Fruit fly (Drosophila melanogaster) whole organism, embryonic: ENCODE results near the gene CG7484.

Experiments used
- CG10321 ChIP-seq: fragments of 200-800 bp; sonication (Bioruptor generic); IDR thresholded peaks from 2 replicates; pipeline ENCODE4 v1.3.6; 2022; ENCODE audit warnings: missing biosample characterization, missing genetic modification characterization
- CG10654 ChIP-seq: fragments of 200-800 bp; sonication (Bioruptor generic); optimal IDR thresholded peaks from 2 replicates; lab custom pipeline; 2016; ENCODE audit warnings: missing biosample characterization, missing genetic modification characterization
- CG1647 ChIP-seq: fragments of 200-800 bp; sonication (Bioruptor generic); optimal IDR thresholded peaks from 3 replicates; lab custom pipeline; 2016; ENCODE audit warnings: missing biosample characterization, missing genetic modification characterization
- CG8388 ChIP-seq: fragments of 200-800 bp; sonication (Bioruptor generic); optimal IDR thresholded peaks from 2 replicates; lab custom pipeline; 2019; ENCODE audit warnings: missing biosample characterization, mild to moderate bottlenecking, missing genetic modification characterization, moderate library complexity
- CG8478 ChIP-seq: fragments of >200 bp; optimal IDR thresholded peaks from 2 replicates; lab custom pipeline; 2018
- Gsc ChIP-seq: fragments of 200-800 bp; sonication (Bioruptor generic); IDR thresholded peaks from 2 replicates; pipeline ENCODE4 v1.3.6; 2022; ENCODE audit warnings: missing biosample characterization, missing genetic modification characterization
- Nf-YB ChIP-seq: fragments of 200-800 bp; sonication (Bioruptor generic); optimal IDR thresholded peaks from 3 replicates; lab custom pipeline; 2019; ENCODE audit warnings: missing biosample characterization, mild to moderate bottlenecking, missing genetic modification characterization, moderate library complexity
- Optix ChIP-seq: fragments of 200-800 bp; sonication (Bioruptor generic); IDR thresholded peaks from 3 replicates; pipeline ENCODE4 v1.3.6; 2022; ENCODE audit warnings: missing biosample characterization, missing genetic modification characterization
- YL-1 ChIP-seq: fragments of 200-800 bp; sonication (Bioruptor generic); optimal IDR thresholded peaks from 3 replicates; lab custom pipeline; 2017; ENCODE audit warnings: missing biosample characterization, mild to moderate bottlenecking, missing genetic modification characterization
- cas ChIP-seq: fragments of 200-800 bp; sonication (Bioruptor generic); IDR thresholded peaks from 2 replicates; pipeline ENCODE4 v1.3.6; 2022; ENCODE audit warnings: missing biosample characterization, missing genetic modification characterization
- ham ChIP-seq: fragments of 200-800 bp; sonication (Bioruptor generic); IDR thresholded peaks from 2 replicates; pipeline ENCODE4 v1.3.6; 2022; ENCODE audit warnings: missing biosample characterization, missing genetic modification characterization
- mirr ChIP-seq: fragments of 200-800 bp; sonication (Bioruptor generic); optimal IDR thresholded peaks from 3 replicates; lab custom pipeline; 2018; ENCODE audit warnings: missing biosample characterization, mild to moderate bottlenecking, missing genetic modification characterization
- otp ChIP-seq: fragments of 200-800 bp; sonication (Bioruptor generic); IDR thresholded peaks from 3 replicates; pipeline ENCODE4, ENCODE4 v1.3.6; 2022; ENCODE audit warnings: missing biosample characterization, missing genetic modification characterization
- usp ChIP-seq: fragments of >200 bp; optimal IDR thresholded peaks from 2 replicates; lab custom pipeline; 2017; ENCODE audit warnings: missing biosample characterization, missing genetic modification characterization

DNA sequence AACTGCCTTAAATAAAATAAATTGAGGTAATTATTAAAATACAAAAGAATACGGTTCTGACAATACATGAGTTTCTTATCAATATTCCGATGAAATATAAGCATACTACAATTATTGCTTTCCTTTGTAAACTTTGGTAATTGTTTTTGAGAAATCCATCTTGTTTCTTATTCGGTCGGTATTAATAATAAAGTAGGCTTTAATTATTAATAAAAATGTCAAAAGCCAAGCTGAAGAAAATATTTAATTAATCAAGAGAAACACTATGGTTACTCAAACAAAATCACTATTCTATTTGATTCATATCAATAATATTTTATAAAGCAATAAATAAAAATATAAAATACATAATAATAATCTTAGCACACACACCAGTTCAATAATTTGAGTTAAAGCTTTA lies 7.8 kb upstream of the CG7484 start, which contains the start of gene CG43085:
- no peak for TF ChIP-seq otp (GFP tag; lab: Robert Waterston, UW)
- TF ChIP-seq CG10654 (GFP tag; lab: Kevin White, UChicago) = no peak
- TF ChIP-seq mirr (GFP tag; lab: Kevin White, UChicago) = no peak
- TF ChIP-seq cas = no peak
- TF ChIP-seq usp (GFP tag; lab: Kevin White, UChicago) = no peak
- no peak for TF ChIP-seq Nf-YB
- no peak for TF ChIP-seq YL-1
- TF ChIP-seq Optix (GFP tag; lab: Robert Waterston, UW) = no peak
- TF ChIP-seq CG1647 = no peak
- no peak for TF ChIP-seq ham (GFP tag; lab: Robert Waterston, UW)
- no peak for TF ChIP-seq CG8478 (lab: Kevin White, UChicago)
- no peak for TF ChIP-seq CG10321 (GFP tag; lab: Robert Waterston, UW)
- TF ChIP-seq Gsc (GFP tag; lab: Robert Waterston, UW) = no peak
- no peak for TF ChIP-seq CG8388 (GFP tag; lab: Kevin White, UChicago)
